Fruit fly (Drosophila melanogaster) whole organism, prepupa: ENCODE results near the gene CG12502.

ENCODE experiments used
- Blimp-1 ChIP-seq: fragments of 200-800 bp; sonication (Bioruptor generic); optimal IDR thresholded peaks from 3 replicates; lab custom pipeline; 2017; ENCODE audit warnings: missing biosample characterization, missing genetic modification characterization, mild to moderate bottlenecking, moderate library complexity, missing genetic modification reagents
- CG10631 ChIP-seq: fragments of 200-800 bp; sonication (Bioruptor generic); optimal IDR thresholded peaks from 2 replicates; lab custom pipeline; 2016; ENCODE audit warnings: missing biosample characterization, missing genetic modification characterization
- CG10669 ChIP-seq: fragments of 200-800 bp; sonication (Bioruptor generic); optimal IDR thresholded peaks from 3 replicates; lab custom pipeline; 2018; ENCODE audit warnings: missing biosample characterization, mild to moderate bottlenecking, missing genetic modification characterization, moderate library complexity
- CG11294 ChIP-seq: fragments of 200-800 bp; sonication (Bioruptor generic); IDR thresholded peaks from 2 replicates; pipeline ENCODE4 v1.3.6; 2022; ENCODE audit warnings: missing biosample characterization, missing genetic modification characterization
- CG11902 ChIP-seq: fragments of 200-800 bp; sonication (Bioruptor generic); optimal IDR thresholded peaks from 3 replicates; lab custom pipeline; 2016; ENCODE audit warnings: missing biosample characterization, missing genetic modification characterization
- CG15336 ChIP-seq: fragments of 200-800 bp; sonication (Bioruptor generic); IDR thresholded peaks from 2 replicates; pipeline ENCODE4 v1.3.6; 2022; ENCODE audit warnings: missing biosample characterization, missing genetic modification characterization
- CG32006 ChIP-seq: fragments of 200-800 bp; sonication (Bioruptor generic); optimal IDR thresholded peaks from 3 replicates; lab custom pipeline; 2017; ENCODE audit warnings: missing biosample characterization, mild to moderate bottlenecking, missing genetic modification characterization
- CG34406 ChIP-seq: fragments of 200-800 bp; sonication (Bioruptor generic); optimal IDR thresholded peaks from 3 replicates; lab custom pipeline; 2016; ENCODE audit warnings: missing biosample characterization, missing genetic modification characterization
- CG3919 ChIP-seq: fragments of 200-800 bp; sonication (Bioruptor generic); optimal IDR thresholded peaks from 3 replicates; lab custom pipeline; 2016; ENCODE audit warnings: missing biosample characterization, missing genetic modification characterization
- CG6163 ChIP-seq: fragments of 200-800 bp; sonication (Bioruptor generic); IDR thresholded peaks from 3 replicates; pipeline ENCODE4 v1.3.6; 2022; ENCODE audit warnings: missing biosample characterization, missing genetic modification characterization
- CG6276 ChIP-seq: fragments of 200-800 bp; sonication (Bioruptor generic); optimal IDR thresholded peaks from 2 replicates; lab custom pipeline; 2017; ENCODE audit warnings: missing biosample characterization, mild to moderate bottlenecking, missing genetic modification characterization
- CG6792 ChIP-seq: fragments of 200-800 bp; sonication (Bioruptor generic); optimal IDR thresholded peaks from 3 replicates; lab custom pipeline; 2016; ENCODE audit warnings: missing biosample characterization, missing genetic modification characterization
- CG6854 ChIP-seq: fragments of 200-800 bp; sonication (Bioruptor generic); optimal IDR thresholded peaks from 2 replicates; lab custom pipeline; 2017; ENCODE audit warnings: missing biosample characterization, mild to moderate bottlenecking, missing genetic modification characterization
- CG9139 ChIP-seq: fragments of 200-800 bp; sonication (Bioruptor generic); optimal IDR thresholded peaks from 3 replicates; lab custom pipeline; 2017; ENCODE audit warnings: missing biosample characterization, mild to moderate bottlenecking, missing genetic modification characterization
- Eip78C ChIP-seq: fragments of 200-800 bp; sonication (Bioruptor generic); peaks from one replicate; lab custom pipeline; 2016; ENCODE audit warnings: missing biosample characterization, missing genetic modification characterization
- Ets96B ChIP-seq: fragments of 200-800 bp; optimal IDR thresholded peaks from 2 replicates; lab custom pipeline; 2019; ENCODE audit warnings: missing biosample characterization, mild to moderate bottlenecking, missing genetic modification characterization, moderate library complexity
- Hr38 ChIP-seq: sonication (Bioruptor generic); optimal IDR thresholded peaks from 2 replicates; lab custom pipeline; 2016; ENCODE audit warnings: missing biosample characterization, missing genetic modification characterization
- Hr4 ChIP-seq: fragments of 200-800 bp; sonication (Bioruptor generic); optimal IDR thresholded peaks from 3 replicates; lab custom pipeline; 2016; ENCODE audit warnings: missing biosample characterization, missing genetic modification characterization
- Sox14 ChIP-seq: fragments of 200-800 bp; sonication (Bioruptor generic); optimal IDR thresholded peaks from 3 replicates; lab custom pipeline; 2016; ENCODE audit warnings: missing biosample characterization, missing genetic modification characterization
- Sox15 ChIP-seq: fragments of 200-800 bp; sonication (Bioruptor generic); optimal IDR thresholded peaks from 3 replicates; lab custom pipeline; 2016; ENCODE audit warnings: missing biosample characterization, missing genetic modification characterization
- achi ChIP-seq: fragments of 200-800 bp; sonication (Bioruptor generic); optimal IDR thresholded peaks from 3 replicates; lab custom pipeline; 2016; ENCODE audit warnings: missing biosample characterization, missing genetic modification characterization
- acj6 ChIP-seq: fragments of 200-800 bp; sonication (Bioruptor generic); optimal IDR thresholded peaks from 3 replicates; lab custom pipeline; 2016; ENCODE audit warnings: missing biosample characterization, missing genetic modification characterization
- dac ChIP-seq: fragments of 200-800 bp; sonication (Bioruptor generic); optimal IDR thresholded peaks from 2 replicates; lab custom pipeline; 2017; ENCODE audit warnings: missing biosample characterization, mild to moderate bottlenecking, missing genetic modification characterization
- eg ChIP-seq: fragments of 200-800 bp; sonication (Bioruptor generic); IDR thresholded peaks from 3 replicates; pipeline ENCODE4 v1.3.6; 2022; ENCODE audit warnings: missing biosample characterization, missing genetic modification characterization
- fd59A ChIP-seq: fragments of 200-800 bp; sonication (Bioruptor generic); optimal IDR thresholded peaks from 2 replicates; lab custom pipeline; 2017; ENCODE audit warnings: missing biosample characterization, mild to moderate bottlenecking, missing genetic modification characterization, missing genetic modification reagents
- fd85E ChIP-seq: fragments of 200-800 bp; sonication (Bioruptor generic); optimal IDR thresholded peaks from 3 replicates; lab custom pipeline; 2016; ENCODE audit warnings: missing biosample characterization, missing genetic modification characterization
- lz ChIP-seq: fragments of 200-800 bp; sonication (Bioruptor generic); optimal IDR thresholded peaks from 3 replicates; lab custom pipeline; 2016; ENCODE audit warnings: missing biosample characterization, missing genetic modification characterization
- net ChIP-seq: fragments of 200-800 bp; sonication (Bioruptor generic); optimal IDR thresholded peaks from 3 replicates; lab custom pipeline; 2016; ENCODE audit warnings: missing biosample characterization, missing genetic modification characterization
- spab ChIP-seq: fragments of 200-800 bp; sonication (Bioruptor generic); optimal IDR thresholded peaks from 2 replicates; lab custom pipeline; 2017; ENCODE audit warnings: missing biosample characterization, mild to moderate bottlenecking, missing genetic modification characterization, missing genetic modification reagents
- ss ChIP-seq, 2 experiments: fragments of 200-800 bp; sonication (Bioruptor generic); optimal IDR thresholded peaks; 2 replicates in 1 of 2; 3 replicates in 1 of 2; lab custom pipeline; 2017 to 2018; ENCODE audit warnings: mild to moderate bottlenecking in 2 of 2, missing biosample characterization in 2 of 2, missing genetic modification characterization in 2 of 2, moderate library complexity in 1 of 2
- svp ChIP-seq: fragments of 200-800 bp; sonication (Bioruptor generic); peaks from one replicate; lab custom pipeline; 2016; ENCODE audit warnings: missing biosample characterization, missing genetic modification characterization
- topi ChIP-seq: fragments of 200-800 bp; sonication (Bioruptor generic); optimal IDR thresholded peaks from 3 replicates; lab custom pipeline; 2016; ENCODE audit warnings: missing biosample characterization, missing genetic modification characterization

CG12502 gene

dm6 chr3L:913682-914081, 48.5 kb downstream of the CG12502 start, which contains the start of gene Glut1:
Glut1 (plus strand) TSS chr3L:914074.
- TF ChIP-seq dac (no peak), Hr38 (GFP tag; lab: Kevin White, UChicago) (no peak), eg (GFP tag; lab: Robert Waterston, UW) (no peak), Hr4 (GFP tag; lab: Kevin White, UChicago) (no peak), CG6792 (GFP tag; lab: Kevin White, UChicago) (no peak), CG32006 (GFP tag; lab: Kevin White, UChicago) (no peak), CG10669 (GFP tag; lab: Kevin White, UChicago) (no peak), CG15336 (no peak), Sox15 (GFP tag; lab: Kevin White, UChicago) (no peak), lz (no peak), spab (GFP tag; lab: Kevin White, UChicago) (no peak), svp (no peak), topi (no peak), Blimp-1 (GFP tag; lab: Kevin White, UChicago) (no peak)

dm6 chr3L:914852-915251, 49.7 kb downstream of the CG12502 start:
- TF ChIP-seq CG3919 (GFP tag; lab: Kevin White, UChicago) (no peak), Sox14 (no peak), CG34406 (GFP tag; lab: Kevin White, UChicago) (no peak), Blimp-1 (GFP tag; lab: Kevin White, UChicago) (no peak), CG11294 (GFP tag; lab: Robert Waterston, UW) (no peak), CG9139 (GFP tag; lab: Kevin White, UChicago) (no peak), CG6854 (no peak), CG32006 (GFP tag; lab: Kevin White, UChicago) (no peak), net (GFP tag; lab: Kevin White, UChicago) (no peak), CG6163 (GFP tag; lab: Robert Waterston, UW) (no peak), CG10631 (GFP tag; lab: Kevin White, UChicago) (no peak), topi (no peak), eg (GFP tag; lab: Robert Waterston, UW) (no peak), achi (GFP tag; lab: Kevin White, UChicago) (no peak), fd85E (GFP tag; lab: Kevin White, UChicago) (no peak), Ets96B (tag; lab: Kevin White, UChicago) (no peak), CG6276 (GFP tag; lab: Kevin White, UChicago) (no peak), acj6 (no peak), fd59A (GFP tag; lab: Kevin White, UChicago) (no peak)

dm6 chr3L:917225-917624, 52.0 kb downstream of the CG12502 start:
- TF ChIP-seq Eip78C (GFP tag; lab: Kevin White, UChicago) = peak; percentile 72
- no peak for TF ChIP-seq net (GFP tag; lab: Kevin White, UChicago)
- TF ChIP-seq Sox15 (GFP tag; lab: Kevin White, UChicago) = no peak
- TF ChIP-seq svp = peak; percentile 65
- no peak for TF ChIP-seq CG11902
- TF ChIP-seq ss (GFP tag; optimal IDR thresholded peaks at IDR 0.05; lab: Kevin White, UChicago) = peak in 1 of 2 experiments; percentile 6
